2 fruit fly cellular contexts compared by ENCODE assay signal in genomic region chrX:16912965-16913755, dm6.
TF ChIP-seq lines count a peak whose summit lies in the region.

TSS of gene CG4928 (plus strand) at chrX:16913180.

TF ChIP-seq in whole organism, embryonic, 481 proteins besides CTCF, POLR2A, EP300 and RAD21 (continued from another document and continues in another):
- TF ChIP-seq cas (GFP tag; IDR thresholded peaks at IDR 0.05; lab: Robert Waterston, UW) (no peak), Chrac-16 (GFP tag; optimal IDR thresholded peaks at IDR 0.05; lab: Kevin White, UChicago) (no peak), CG12071 (GFP tag; optimal IDR thresholded peaks at IDR 0.05; lab: Kevin White, UChicago) (no peak), nerfin-2 (GFP tag; IDR thresholded peaks at IDR 0.05; lab: Robert Waterston, UW; ENCODE audit: partially characterized antibody) (no peak), gt (GFP tag; IDR thresholded peaks at IDR 0.05; lab: Robert Waterston, UW) (no peak), CG9932 (GFP tag; IDR thresholded peaks at IDR 0.05; lab: Robert Waterston, UW) (0 out of 2 replicates have a peak, but pooled peaks have one; percentile 29), br (optimal IDR thresholded peaks at IDR 0.05; lab: Kevin White, UChicago) (no peak), ato (GFP tag; IDR thresholded peaks at IDR 0.05; lab: Robert Waterston, UW; ENCODE audit: partially characterized antibody) (no peak), Med (GFP tag; lab: Kevin White, UChicago) (peak; percentile 57), CG13894 (tag; optimal IDR thresholded peaks at IDR 0.05; lab: Kevin White, UChicago) (peak; percentile 46), chinmo (GFP tag; IDR thresholded peaks at IDR 0.05; lab: Robert Waterston, UW; ENCODE audit: partially characterized antibody) (peak; percentile 94; the same call in 3 of the 4 replicates), CG18262 (tag; optimal IDR thresholded peaks at IDR 0.05; lab: Kevin White, UChicago) (no peak), Aef1 (GFP tag; IDR thresholded peaks at IDR 0.05; lab: Robert Waterston, UW) (0 out of 3 replicates have a peak, but pooled peaks have one; percentile 18), CG9727 (GFP tag; optimal IDR thresholded peaks at IDR 0.05; lab: Kevin White, UChicago) (no peak), CG6791 (GFP tag; IDR thresholded peaks at IDR 0.05; lab: Robert Waterston, UW; ENCODE audit: partially characterized antibody) (no peak), CrebB (tag; optimal IDR thresholded peaks at IDR 0.05; lab: Kevin White, UChicago) (no peak), Adf1 (GFP tag; IDR thresholded peaks at IDR 0.05; lab: Robert Waterston, UW) (peak; percentile 89), CG15011 (GFP tag; optimal IDR thresholded peaks at IDR 0.05; lab: Kevin White, UChicago) (no peak), CG13287 (GFP tag; IDR thresholded peaks at IDR 0.05; lab: Robert Waterston, UW; ENCODE audit: partially characterized antibody) (peak; percentile 11; the same call in 1 of the 2 replicates), CG7556 (GFP tag; optimal IDR thresholded peaks at IDR 0.05; lab: Kevin White, UChicago) (no peak), CG3163 (GFP tag; optimal IDR thresholded peaks at IDR 0.05; lab: Kevin White, UChicago) (peak; percentile 14), org-1 (GFP tag; optimal IDR thresholded peaks at IDR 0.05; lab: Kevin White, UChicago) (no peak), Ada2b (GFP tag; IDR thresholded peaks at IDR 0.05; lab: Robert Waterston, UW) (no peak), Lhr (GFP tag; optimal IDR thresholded peaks at IDR 0.05; lab: Kevin White, UChicago) (no peak), CG2875 (GFP tag; optimal IDR thresholded peaks at IDR 0.05; lab: Kevin White, UChicago) (no peak), exex (tag; optimal IDR thresholded peaks at IDR 0.05; lab: Kevin White, UChicago) (no peak), CG34376 (GFP tag; optimal IDR thresholded peaks at IDR 0.05; lab: Kevin White, UChicago) (no peak), Xrp1 (GFP tag; IDR thresholded peaks at IDR 0.05; lab: Robert Waterston, UW) (no peak), amos (GFP tag; IDR thresholded peaks at IDR 0.05; lab: Robert Waterston, UW; ENCODE audit: partially characterized antibody) (no peak), NK7.1 (GFP tag; optimal IDR thresholded peaks at IDR 0.05; lab: Kevin White, UChicago) (no peak), al (GFP tag; IDR thresholded peaks at IDR 0.05; lab: Robert Waterston, UW) (no peak), az2 (GFP tag; optimal IDR thresholded peaks at IDR 0.05; lab: Kevin White, UChicago) (no peak), chif (GFP tag; optimal IDR thresholded peaks at IDR 0.05; lab: Kevin White, UChicago) (no peak), MESR4 (GFP tag; optimal IDR thresholded peaks at IDR 0.05; lab: Kevin White, UChicago) (no peak), CG12769 (tag; optimal IDR thresholded peaks at IDR 0.05; lab: Kevin White, UChicago) (peak; percentile 46), Rfx (GFP tag; IDR thresholded peaks at IDR 0.05; lab: Robert Waterston, UW) (peak; percentile 30; the same call in 1 of the 2 replicates), ERR (GFP tag; optimal IDR thresholded peaks at IDR 0.05; lab: Kevin White, UChicago) (no peak), grn (GFP tag; optimal IDR thresholded peaks at IDR 0.05; lab: Kevin White, UChicago) (peak; percentile 45), Fer3 (tag; optimal IDR thresholded peaks at IDR 0.05; lab: Kevin White, UChicago) (no peak), Elba2 (GFP tag; optimal IDR thresholded peaks at IDR 0.05; lab: Kevin White, UChicago) (no peak), CG31441 (GFP tag; IDR thresholded peaks at IDR 0.05; lab: Robert Waterston, UW) (no peak), salm (tag; optimal IDR thresholded peaks at IDR 0.05; lab: Kevin White, UChicago) (no peak), unc-4 (GFP tag; IDR thresholded peaks at IDR 0.05; lab: Robert Waterston, UW; ENCODE audit: partially characterized antibody) (no peak), CG12659 (GFP tag; optimal IDR thresholded peaks at IDR 0.05; lab: Kevin White, UChicago) (no peak), CG31224 (GFP tag; IDR thresholded peaks at IDR 0.05; lab: Robert Waterston, UW) (no peak), D19A (tag; optimal IDR thresholded peaks at IDR 0.05; lab: Kevin White, UChicago) (no peak), dmrt11E (tag; optimal IDR thresholded peaks at IDR 0.05; lab: Kevin White, UChicago) (no peak), CG32532 (GFP tag; IDR thresholded peaks at IDR 0.05; lab: Robert Waterston, UW) (0 out of 2 replicates have a peak, but pooled peaks have one; percentile 19), onecut (GFP tag; IDR thresholded peaks at IDR 0.05; lab: Robert Waterston, UW) (no peak), CG12942 (GFP tag; optimal IDR thresholded peaks at IDR 0.05; lab: Kevin White, UChicago) (no peak), Trl (optimal IDR thresholded peaks at IDR 0.05; lab: Kevin White, UChicago) (peak; percentile 38 to 73), Trl (GFP tag; optimal IDR thresholded peaks at IDR 0.05; lab: Kevin White, UChicago) (no peak), CG4404 (GFP tag; IDR thresholded peaks at IDR 0.05; lab: Robert Waterston, UW) (no peak), CG4707 (GFP tag; optimal IDR thresholded peaks at IDR 0.05; lab: Kevin White, UChicago) (peak; percentile 19), abd-A (tag; optimal IDR thresholded peaks at IDR 0.05; lab: Kevin White, UChicago) (peak; percentile 75), pita (GFP tag; optimal IDR thresholded peaks at IDR 0.05; lab: Kevin White, UChicago) (no peak), Hey (tag; optimal IDR thresholded peaks at IDR 0.05; lab: Kevin White, UChicago) (no peak), Side (GFP tag; optimal IDR thresholded peaks at IDR 0.05; lab: Kevin White, UChicago) (no peak), en (GFP tag; optimal IDR thresholded peaks at IDR 0.05; lab: Kevin White, UChicago) (no peak), ara (GFP tag; IDR thresholded peaks at IDR 0.05; lab: Robert Waterston, UW) (no peak), CG7987 (GFP tag; optimal IDR thresholded peaks at IDR 0.05; lab: Kevin White, UChicago) (no peak), CG11093 (GFP tag; IDR thresholded peaks at IDR 0.05; lab: Robert Waterston, UW) (no peak), sd (tag; optimal IDR thresholded peaks at IDR 0.05; lab: Kevin White, UChicago) (no peak), disco-r (GFP tag; optimal IDR thresholded peaks at IDR 0.05; lab: Kevin White, UChicago) (no peak), D19B (GFP tag; optimal IDR thresholded peaks at IDR 0.05; lab: Kevin White, UChicago) (no peak), prd (optimal IDR thresholded peaks at IDR 0.05; lab: Kevin White, UChicago) (no peak), prd (GFP tag; IDR thresholded peaks at IDR 0.05; lab: Robert Waterston, UW) (no peak), CG17802 (tag; optimal IDR thresholded peaks at IDR 0.05; lab: Kevin White, UChicago) (no peak)

TF ChIP-seq in whole organism, prepupa, 60 proteins besides CTCF, POLR2A, EP300 and RAD21 (continued from another document):
- TF ChIP-seq Ets96B (tag; optimal IDR thresholded peaks at IDR 0.05; lab: Kevin White, UChicago) (no peak), Eip93F (GFP tag; optimal IDR thresholded peaks at IDR 0.05; lab: Kevin White, UChicago) (no peak), CG8119 (GFP tag; IDR thresholded peaks at IDR 0.05; lab: Robert Waterston, UW) (no peak), CG32006 (GFP tag; optimal IDR thresholded peaks at IDR 0.05; lab: Kevin White, UChicago) (no peak), pdm3 (GFP tag; optimal IDR thresholded peaks at IDR 0.05; lab: Kevin White, UChicago) (no peak), CG3919 (GFP tag; optimal IDR thresholded peaks at IDR 0.05; lab: Kevin White, UChicago) (no peak), CG11902 (GFP tag; optimal IDR thresholded peaks at IDR 0.05; lab: Kevin White, UChicago) (no peak), CG6808 (GFP tag; optimal IDR thresholded peaks at IDR 0.05; lab: Kevin White, UChicago) (no peak), ss (GFP tag; optimal IDR thresholded peaks at IDR 0.05; lab: Kevin White, UChicago) (peak in 1 of 2 experiments; percentile 29), net (GFP tag; optimal IDR thresholded peaks at IDR 0.05; lab: Kevin White, UChicago) (no peak), Eip75B (GFP tag; optimal IDR thresholded peaks at IDR 0.05; lab: Kevin White, UChicago) (no peak), OdsH (GFP tag; optimal IDR thresholded peaks at IDR 0.05; lab: Kevin White, UChicago) (no peak), Blimp-1 (GFP tag; optimal IDR thresholded peaks at IDR 0.05; lab: Kevin White, UChicago) (peak; percentile 70), salr (GFP tag; optimal IDR thresholded peaks at IDR 0.05; lab: Kevin White, UChicago) (no peak), topi (GFP tag; optimal IDR thresholded peaks at IDR 0.05; lab: Kevin White, UChicago) (no peak), CG10669 (GFP tag; optimal IDR thresholded peaks at IDR 0.05; lab: Kevin White, UChicago) (no peak), CG1621 (tag; optimal IDR thresholded peaks at IDR 0.05; lab: Kevin White, UChicago) (no peak), spab (GFP tag; optimal IDR thresholded peaks at IDR 0.05; lab: Kevin White, UChicago) (no peak), CG8319 (GFP tag; optimal IDR thresholded peaks at IDR 0.05; lab: Kevin White, UChicago) (no peak), acj6 (GFP tag; optimal IDR thresholded peaks at IDR 0.05; lab: Kevin White, UChicago) (no peak), Sox102F (GFP tag; optimal IDR thresholded peaks at IDR 0.05; lab: Kevin White, UChicago) (no peak), Ets21C (GFP tag; optimal IDR thresholded peaks at IDR 0.05; lab: Kevin White, UChicago) (no peak), lz (GFP tag; optimal IDR thresholded peaks at IDR 0.05; lab: Kevin White, UChicago) (no peak), CG3032 (tag; optimal IDR thresholded peaks at IDR 0.05; lab: Kevin White, UChicago) (no peak), Eip78C (GFP tag; lab: Kevin White, UChicago) (peak; percentile 71), CG34406 (GFP tag; optimal IDR thresholded peaks at IDR 0.05; lab: Kevin White, UChicago) (no peak), achi (GFP tag; optimal IDR thresholded peaks at IDR 0.05; lab: Kevin White, UChicago) (no peak), Sox14 (GFP tag; optimal IDR thresholded peaks at IDR 0.05; lab: Kevin White, UChicago) (no peak), esn (GFP tag; optimal IDR thresholded peaks at IDR 0.05; lab: Kevin White, UChicago) (no peak), cyc (GFP tag; optimal IDR thresholded peaks at IDR 0.05; lab: Kevin White, UChicago) (no peak), CG16779 (tag; optimal IDR thresholded peaks at IDR 0.05; lab: Kevin White, UChicago) (no peak), Hr4 (GFP tag; optimal IDR thresholded peaks at IDR 0.05; lab: Kevin White, UChicago) (no peak), dac (GFP tag; optimal IDR thresholded peaks at IDR 0.05; lab: Kevin White, UChicago) (no peak), CG11762 (GFP tag; optimal IDR thresholded peaks at IDR 0.05; lab: Kevin White, UChicago; ENCODE audit: insufficient read depth) (no peak), CG4318 (GFP tag; optimal IDR thresholded peaks at IDR 0.05; lab: Kevin White, UChicago) (no peak), vri (GFP tag; optimal IDR thresholded peaks at IDR 0.05; lab: Kevin White, UChicago) (no peak), CG6163 (GFP tag; IDR thresholded peaks at IDR 0.05; lab: Robert Waterston, UW) (no peak)
TF ChIP-seq in whole organism, prepupa: peak in this region for 11.
